Fruit fly (Drosophila melanogaster): ENCODE data around the gene Nbr.

Gene Nbr

DNA sequence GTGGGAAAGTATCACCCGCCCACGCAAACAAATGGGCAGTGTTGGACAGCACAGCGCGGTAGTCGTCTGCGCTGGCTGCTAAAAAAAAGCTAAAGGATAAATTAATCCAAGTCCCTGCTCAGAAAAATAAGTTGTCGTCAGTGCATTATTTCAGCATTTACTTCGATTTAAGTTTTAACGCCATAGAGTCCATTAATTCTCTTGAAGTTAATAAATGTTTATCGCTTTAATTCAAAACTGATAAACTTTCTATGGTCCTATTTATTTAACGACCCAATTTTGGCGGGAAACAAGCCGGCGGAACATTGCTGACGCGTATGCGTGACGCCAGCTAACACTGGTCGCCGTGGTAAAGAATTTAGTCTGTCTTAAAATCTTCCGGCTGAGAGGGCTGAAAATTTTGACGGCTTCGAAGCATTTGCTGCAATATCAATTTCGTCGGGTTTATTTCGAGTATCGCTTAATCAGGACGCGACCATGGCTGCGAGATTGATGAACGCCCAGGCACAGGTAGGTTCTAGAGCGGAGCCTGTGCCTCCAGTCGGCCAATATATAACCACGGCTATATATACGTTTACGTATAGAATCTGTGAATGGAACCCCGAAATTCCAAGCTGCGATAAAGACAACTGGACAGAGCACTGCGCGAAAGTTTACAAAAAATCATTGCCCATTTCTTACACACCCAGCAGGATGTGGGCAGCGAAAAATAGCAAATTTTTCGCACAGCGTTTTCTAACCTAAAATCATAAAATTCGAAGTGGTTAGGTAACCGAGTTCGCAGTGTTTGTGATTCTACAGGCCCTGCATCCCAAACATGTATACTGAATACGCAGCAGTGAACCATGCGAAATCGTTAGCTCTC, 5.6 kb upstream of the Nbr start, which contains the start of the genes mAcon1, CG43345 and CG43346:
TSS of gene mAcon1 (plus strand) at position 276 of the 865 bp plus-strand sequence.
TSS of gene CG43345 (minus strand) at position 287 of the 865 bp plus-strand sequence.
TSS of gene CG43346 (minus strand) at position 287 of the 865 bp plus-strand sequence.
- TF ChIP-seq CG10669 (GFP tag; optimal IDR thresholded peaks at IDR 0.05) (no peak), CG11294 (GFP tag; IDR thresholded peaks at IDR 0.05) (peak; percentile 16; the same call in 1 of the 2 replicates), Hr38 (GFP tag; optimal IDR thresholded peaks at IDR 0.05) (no peak), CG4318 (GFP tag; optimal IDR thresholded peaks at IDR 0.05) (no peak), achi (GFP tag; optimal IDR thresholded peaks at IDR 0.05) (no peak), Sox15 (GFP tag; optimal IDR thresholded peaks at IDR 0.05) (peak; percentile 80), CG6792 (GFP tag; optimal IDR thresholded peaks at IDR 0.05) (peak; percentile 79), topi (GFP tag; optimal IDR thresholded peaks at IDR 0.05) (peak; percentile 87), CG6163 (GFP tag; IDR thresholded peaks at IDR 0.05) (peak; percentile 45; the same call in 1 of the 3 replicates), Hr39 (GFP tag; optimal IDR thresholded peaks at IDR 0.05) (peak; percentile 83), salr (GFP tag; optimal IDR thresholded peaks at IDR 0.05) (peak; percentile 57 to 66), OdsH (GFP tag; optimal IDR thresholded peaks at IDR 0.05) (peak; percentile 84), CG9139 (GFP tag; optimal IDR thresholded peaks at IDR 0.05) (peak; percentile 65), CG8319 (GFP tag; optimal IDR thresholded peaks at IDR 0.05) (peak; percentile 76), Sox102F (GFP tag; optimal IDR thresholded peaks at IDR 0.05) (no peak), CG15336 (GFP tag; IDR thresholded peaks at IDR 0.05) (peak; percentile 35; the same call in 1 of the 2 replicates), CG34406 (GFP tag; optimal IDR thresholded peaks at IDR 0.05) (peak; percentile 72), Met (GFP tag; optimal IDR thresholded peaks at IDR 0.05) (no peak), eg (GFP tag; IDR thresholded peaks at IDR 0.05) (no peak), fd59A (GFP tag; optimal IDR thresholded peaks at IDR 0.05) (peak; percentile 70), net (GFP tag; optimal IDR thresholded peaks at IDR 0.05) (no peak), Hr4 (GFP tag; optimal IDR thresholded peaks at IDR 0.05) (no peak), Blimp-1 (GFP tag; optimal IDR thresholded peaks at IDR 0.05) (no peak), Eip75B (GFP tag; optimal IDR thresholded peaks at IDR 0.05) (peak; percentile 83), CG16779 (tag; optimal IDR thresholded peaks at IDR 0.05) (no peak), Lpt (GFP tag; optimal IDR thresholded peaks at IDR 0.05) (peak; percentile 56), acj6 (GFP tag; optimal IDR thresholded peaks at IDR 0.05) (peak; percentile 82), CG1621 (tag; optimal IDR thresholded peaks at IDR 0.05) (peak; percentile 64), Eip93F (GFP tag; optimal IDR thresholded peaks at IDR 0.05) (no peak), dsx (GFP tag; optimal IDR thresholded peaks at IDR 0.05; ENCODE audit: poor library complexity, severe bottlenecking) (no peak), Ets21C (GFP tag; optimal IDR thresholded peaks at IDR 0.05) (no peak), cyc (GFP tag; optimal IDR thresholded peaks at IDR 0.05) (peak; percentile 87), vri (GFP tag; optimal IDR thresholded peaks at IDR 0.05) (peak; percentile 80), CG3919 (GFP tag; optimal IDR thresholded peaks at IDR 0.05) (no peak), CG8119 (GFP tag; IDR thresholded peaks at IDR 0.05) (peak; percentile 65; the same call in 2 of the 3 replicates), CG32006 (GFP tag; optimal IDR thresholded peaks at IDR 0.05) (no peak), esn (GFP tag; optimal IDR thresholded peaks at IDR 0.05) (peak; percentile 89), Gug (GFP tag; IDR thresholded peaks at IDR 0.05) (peak; percentile 73), CG8632 (GFP tag; optimal IDR thresholded peaks at IDR 0.05) (peak; percentile 66), CG11902 (GFP tag; optimal IDR thresholded peaks at IDR 0.05) (peak; percentile 77), CG6854 (GFP tag; optimal IDR thresholded peaks at IDR 0.05) (peak; percentile 60), CG7368 (GFP tag; optimal IDR thresholded peaks at IDR 0.05) (no peak), CG31627 (GFP tag; optimal IDR thresholded peaks at IDR 0.05) (peak; percentile 94), CG3032 (tag; optimal IDR thresholded peaks at IDR 0.05) (peak; percentile 68), dac (GFP tag; optimal IDR thresholded peaks at IDR 0.05) (peak; percentile 43), pdm3 (GFP tag; optimal IDR thresholded peaks at IDR 0.05) (no peak), fkh (GFP tag; optimal IDR thresholded peaks at IDR 0.05) (peak; percentile 89), Ets96B (tag; optimal IDR thresholded peaks at IDR 0.05) (peak; percentile 66), CG11762 (GFP tag; optimal IDR thresholded peaks at IDR 0.05; ENCODE audit: insufficient read depth) (peak; percentile 69), Eip78C (GFP tag) (peak; percentile 93)

All from whole organism, prepupa.